Fruit fly (Drosophila melanogaster): ENCODE measurements around the gene CG7341.
A peak's percentile ranks its signal among the peaks of the same experiment; 100 is the strongest.

Gene CG7341

DNA sequence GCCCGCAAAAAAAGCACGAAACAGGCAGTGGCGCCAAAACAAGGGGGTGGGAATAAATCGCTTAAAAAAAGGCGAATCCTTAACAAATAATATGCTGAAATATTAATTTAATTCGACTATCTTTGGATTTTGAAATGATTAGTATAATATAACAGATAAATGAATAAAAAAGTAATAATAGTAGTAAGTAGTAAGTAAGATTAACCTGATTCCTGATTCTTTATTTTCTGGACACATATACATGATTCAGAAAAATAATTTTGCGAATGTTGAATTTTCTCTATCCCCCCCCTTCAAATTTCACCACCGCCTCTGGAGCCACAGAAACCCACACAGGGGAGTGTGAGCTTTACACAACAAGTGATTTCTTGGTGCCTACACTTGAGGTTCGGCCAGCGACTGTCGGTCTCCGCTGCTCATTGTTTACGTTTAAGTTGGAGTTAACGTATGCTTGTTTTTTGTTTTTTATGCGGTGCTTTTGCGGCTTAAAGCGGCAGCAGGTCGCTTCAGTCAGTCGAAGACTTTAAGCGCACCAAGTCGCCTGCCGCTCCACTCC, 35.7 kb downstream of the CG7341 start, which contains the start of gene CG7330:
CG7330 (plus strand) TSS at position 506 of the 556 bp plus-strand sequence.
- TF ChIP-seq zf30C (GFP tag; optimal IDR thresholded peaks at IDR 0.05) (no peak), danr (GFP tag; IDR thresholded peaks at IDR 0.05) (peak; percentile 87), bbx (GFP tag; IDR thresholded peaks at IDR 0.05; ENCODE audit: partially characterized antibody) (no peak), CG1603 (tag; optimal IDR thresholded peaks at IDR 0.05) (peak; percentile 44), Sox100B (GFP tag; optimal IDR thresholded peaks at IDR 0.05) (peak; percentile 98), Jarid2 (GFP tag; optimal IDR thresholded peaks at IDR 0.05) (peak; percentile 71), CG8765 (GFP tag; IDR thresholded peaks at IDR 0.05) (no peak), Dp (GFP tag; optimal IDR thresholded peaks at IDR 0.05) (no peak), CG12155 (GFP tag; optimal IDR thresholded peaks at IDR 0.05) (peak; percentile 86), Opbp (GFP tag; IDR thresholded peaks at IDR 0.05; ENCODE audit: partially characterized antibody) (no peak), Camta (GFP tag; optimal IDR thresholded peaks at IDR 0.05) (peak; percentile 38), dati (GFP tag; IDR thresholded peaks at IDR 0.05) (no peak; the same call in 1 of the 2 replicates), NFAT (GFP tag; IDR thresholded peaks at IDR 0.05) (0 out of 2 replicates have a peak, but pooled peaks have one; percentile 27), CG4854 (GFP tag; optimal IDR thresholded peaks at IDR 0.05) (peak; percentile 63), crp (GFP tag; optimal IDR thresholded peaks at IDR 0.05) (peak in 1 of 2 experiments; percentile 55), CG4730 (GFP tag; IDR thresholded peaks at IDR 0.05) (peak; percentile 85), Fer1 (GFP tag; optimal IDR thresholded peaks at IDR 0.05) (peak; percentile 95), B-H2 (GFP tag; optimal IDR thresholded peaks at IDR 0.05) (peak; percentile 51), CG7839 (tag; optimal IDR thresholded peaks at IDR 0.05) (peak; percentile 96), CG32767 (GFP tag; IDR thresholded peaks at IDR 0.05) (peak; percentile 90), ken (GFP tag; IDR thresholded peaks at IDR 0.05) (peak; percentile 66), Lpt (GFP tag; optimal IDR thresholded peaks at IDR 0.05) (no peak), oc (tag; optimal IDR thresholded peaks at IDR 0.05) (peak; percentile 87), Scr (GFP tag; IDR thresholded peaks at IDR 0.05; ENCODE audit: partially characterized antibody) (no peak), nmo (GFP tag; optimal IDR thresholded peaks at IDR 0.05) (peak; percentile 94), CG17829 (tag; optimal IDR thresholded peaks at IDR 0.05) (peak; percentile 91), sim (GFP tag; IDR thresholded peaks at IDR 0.05) (0 out of 2 replicates have a peak, but pooled peaks have one; percentile 40), Dref (GFP tag; IDR thresholded peaks at IDR 0.05) (no peak), caup (GFP tag; optimal IDR thresholded peaks at IDR 0.05; ENCODE audit: severe bottlenecking) (peak; percentile 90), Spps (tag; optimal IDR thresholded peaks at IDR 0.05) (no peak), CG30403 (GFP tag; optimal IDR thresholded peaks at IDR 0.05) (peak; percentile 96), pho (GFP tag; optimal IDR thresholded peaks at IDR 0.05) (peak; percentile 55), Asciz (GFP tag; optimal IDR thresholded peaks at IDR 0.05) (peak; percentile 95), h (optimal IDR thresholded peaks at IDR 0.05) (no peak), gem (tag; optimal IDR thresholded peaks at IDR 0.05) (peak; percentile 97), Deaf1 (tag; optimal IDR thresholded peaks at IDR 0.05) (peak; percentile 75), eyg (GFP tag; optimal IDR thresholded peaks at IDR 0.05) (no peak), yki (optimal IDR thresholded peaks at IDR 0.05) (no peak), sc (optimal IDR thresholded peaks at IDR 0.05) (no peak), sc (GFP tag; optimal IDR thresholded peaks at IDR 0.05) (peak; percentile 79), sisA (GFP tag; IDR thresholded peaks at IDR 0.05) (peak; percentile 92), CG7745 (tag; optimal IDR thresholded peaks at IDR 0.05) (no peak), fd3F (GFP tag; optimal IDR thresholded peaks at IDR 0.05) (peak; percentile 93), Dbx (GFP tag; IDR thresholded peaks at IDR 0.05) (peak; percentile 85), dm (GFP tag; optimal IDR thresholded peaks at IDR 0.05) (no peak), pfk (GFP tag; optimal IDR thresholded peaks at IDR 0.05) (no peak), luna (GFP tag; optimal IDR thresholded peaks at IDR 0.05) (no peak), CG4404 (GFP tag; IDR thresholded peaks at IDR 0.05) (peak; percentile 74), ssp (GFP tag; IDR thresholded peaks at IDR 0.05) (peak; percentile 81; the same call in 1 of the 2 replicates), Antp (GFP tag; optimal IDR thresholded peaks at IDR 0.05) (peak; percentile 31)

All from whole organism, embryonic.